Worm (Caenorhabditis elegans) whole organism, L4 larva: ENCODE data around the gene cest-2.3.

Experiments used
- lin-13 ChIP-seq: fragments of 150-350 bp; optimal IDR thresholded peaks from 2 replicates; lab custom pipeline; 2014; ENCODE audit warnings: missing biosample characterization, missing genetic modification reagents, missing genetic modification characterization
- nhr-11 ChIP-seq: fragments of 150-350 bp; optimal IDR thresholded peaks from 2 replicates; lab custom pipeline; 2014; ENCODE audit warnings: missing biosample characterization, missing genetic modification characterization
- pha-4 ChIP-seq, 2 experiments: fragments of 150-350 bp in 1 of 2; fragments of 200-800 bp in 1 of 2; sonication (Bioruptor generic) in 1 of 2; IDR thresholded peaks in 1 of 2; optimal IDR thresholded peaks in 1 of 2; 2 replicates each; pipeline versions ENCODE4 v1.3.6 to Lab custom; 2014 to 2022; ENCODE audit warnings: missing genetic modification characterization in 2 of 2, missing genetic modification reagents in 2 of 2, missing biosample characterization in 1 of 2, missing compliant biosample characterization in 1 of 2

DNA sequence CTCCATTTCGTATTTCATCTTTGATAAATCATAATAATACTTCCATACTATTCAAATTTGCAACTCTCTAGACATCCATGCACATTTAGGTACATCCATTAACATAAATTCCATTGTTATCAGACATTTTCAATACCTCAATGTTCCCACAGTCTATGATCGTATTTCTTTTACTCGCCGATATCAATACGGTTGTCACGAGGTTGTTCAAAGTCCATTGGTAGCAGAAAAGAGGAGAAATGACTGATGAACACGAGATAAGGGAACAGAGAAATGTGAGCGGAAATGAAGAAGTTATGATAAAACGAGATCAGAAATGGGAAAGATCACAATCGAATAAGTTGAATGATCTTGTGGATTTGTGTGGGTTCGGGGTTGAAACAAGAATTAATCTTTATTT lies 30.1 kb upstream of the cest-2.3 start:
- TF ChIP-seq nhr-11 (no peak), pha-4 (GFP tag; IDR thresholded peaks at IDR 0.05; lab: Robert Waterston, UW) (no peak), pha-4 (tag; optimal IDR thresholded peaks at IDR 0.05; lab: Kevin White, UChicago) (no peak), lin-13 (GFP tag; lab: Kevin White, UChicago) (no peak)
